Fruit fly (Drosophila melanogaster): Measurements from ENCODE around the gene Hira.

Hira gene

dm6 chrX:7691221-7691914 lies 30.6 kb upstream of the Hira start (continued):
- TF ChIP-seq btn (GFP tag; optimal IDR thresholded peaks at IDR 0.05) (no peak), CG18599 (GFP tag; optimal IDR thresholded peaks at IDR 0.05) (no peak), CG15011 (GFP tag; optimal IDR thresholded peaks at IDR 0.05) (peak; percentile 17), CG2120 (GFP tag; optimal IDR thresholded peaks at IDR 0.05) (no peak), CG10209 (GFP tag; optimal IDR thresholded peaks at IDR 0.05) (no peak), Awh (GFP tag; IDR thresholded peaks at IDR 0.05) (peak; percentile 36; the same call in 1 of the 2 replicates), pho (GFP tag; optimal IDR thresholded peaks at IDR 0.05) (no peak), chinmo (GFP tag; IDR thresholded peaks at IDR 0.05; ENCODE audit: partially characterized antibody) (peak; percentile 68; the same call in 2 of the 4 replicates), CG1603 (tag; optimal IDR thresholded peaks at IDR 0.05) (peak; percentile 8), slbo (GFP tag; IDR thresholded peaks at IDR 0.05) (peak; percentile 81), seq (GFP tag; IDR thresholded peaks at IDR 0.05) (no peak), tup (GFP tag; optimal IDR thresholded peaks at IDR 0.05) (no peak), bowl (GFP tag; IDR thresholded peaks at IDR 0.05) (no peak), Oli (tag; optimal IDR thresholded peaks at IDR 0.05) (peak; percentile 14), gfzf (GFP tag; optimal IDR thresholded peaks at IDR 0.05) (no peak), tio (GFP tag; optimal IDR thresholded peaks at IDR 0.05) (no peak), corto (GFP tag; optimal IDR thresholded peaks at IDR 0.05) (no peak), cg (GFP tag; optimal IDR thresholded peaks at IDR 0.05) (no peak), CTCF (GFP tag; optimal IDR thresholded peaks at IDR 0.05) (no peak), CG4854 (GFP tag; optimal IDR thresholded peaks at IDR 0.05) (no peak), sob (GFP tag; IDR thresholded peaks at IDR 0.05) (peak; percentile 39; the same call in 1 of the 2 replicates), CG1529 (GFP tag; optimal IDR thresholded peaks at IDR 0.05) (no peak), Dip3 (GFP tag; optimal IDR thresholded peaks at IDR 0.05) (no peak), Dbx (GFP tag; IDR thresholded peaks at IDR 0.05) (peak; percentile 79), CG8478 (optimal IDR thresholded peaks at IDR 0.05) (no peak), CG8944 (GFP tag; optimal IDR thresholded peaks at IDR 0.05) (no peak), CG4820 (GFP tag; optimal IDR thresholded peaks at IDR 0.05) (no peak), Dref (GFP tag; IDR thresholded peaks at IDR 0.05) (no peak), CG14860 (GFP tag; IDR thresholded peaks at IDR 0.05; ENCODE audit: partially characterized antibody) (no peak), CG13424 (tag; optimal IDR thresholded peaks at IDR 0.05) (no peak), CG14014 (GFP tag; IDR thresholded peaks at IDR 0.05) (peak; percentile 71), slou (GFP tag; optimal IDR thresholded peaks at IDR 0.05) (no peak), CG31224 (GFP tag; IDR thresholded peaks at IDR 0.05) (peak; percentile 50; the same call in 1 of the 2 replicates), cato (GFP tag; optimal IDR thresholded peaks at IDR 0.05; ENCODE audit: borderline replicate concordance) (no peak), Ets97D (GFP tag; optimal IDR thresholded peaks at IDR 0.05) (no peak), BEAF-32 (GFP tag; optimal IDR thresholded peaks at IDR 0.05) (no peak), CG9437 (GFP tag; optimal IDR thresholded peaks at IDR 0.05) (no peak), CG13296 (GFP tag; optimal IDR thresholded peaks at IDR 0.05) (no peak), CG3995 (GFP tag; optimal IDR thresholded peaks at IDR 0.05) (no peak), tin (GFP tag; optimal IDR thresholded peaks at IDR 0.05) (no peak), exex (tag; optimal IDR thresholded peaks at IDR 0.05) (no peak), CG7556 (GFP tag; optimal IDR thresholded peaks at IDR 0.05) (no peak), Ptx1 (GFP tag; IDR thresholded peaks at IDR 0.05) (peak; percentile 57), CG8765 (GFP tag; IDR thresholded peaks at IDR 0.05) (no peak; the same call in 1 of the 2 replicates), disco-r (GFP tag; optimal IDR thresholded peaks at IDR 0.05) (no peak), maf-S (GFP tag; optimal IDR thresholded peaks at IDR 0.05) (no peak), Lpt (GFP tag; optimal IDR thresholded peaks at IDR 0.05) (no peak), croc (GFP tag; conservative IDR thresholded peaks at IDR 0.05) (no peak), CG3281 (GFP tag; optimal IDR thresholded peaks at IDR 0.05) (peak; percentile 43), CG42726 (GFP tag; IDR thresholded peaks at IDR 0.05; ENCODE audit: partially characterized antibody) (no peak)
